Worm (Caenorhabditis elegans): Measurements from ENCODE around the gene egl-10.
A peak's percentile ranks its signal among the peaks of the same experiment; 100 is the strongest.

Gene egl-10

DNA sequence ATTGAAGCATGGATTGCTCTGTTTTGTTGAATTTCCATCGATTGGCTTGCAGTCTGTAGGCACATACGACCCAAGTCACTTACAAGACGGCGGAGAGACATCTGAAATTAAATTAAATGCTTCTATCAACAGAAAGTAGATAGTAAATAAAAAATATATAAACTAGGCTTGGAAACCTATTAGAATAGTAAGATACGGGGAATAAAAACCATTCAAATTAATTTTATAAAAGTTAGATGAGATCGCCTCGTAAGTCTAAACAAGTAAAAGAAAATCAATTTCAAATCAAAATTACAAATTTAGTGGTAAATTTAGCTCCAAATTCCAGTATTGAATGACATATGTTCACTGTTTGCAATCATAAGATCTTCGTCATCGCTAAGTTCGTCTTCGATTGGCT is 31.7 kb upstream of the egl-10 start, which contains the start of gene mrps-11:
TSS of gene mrps-11 (minus strand) at position 101 of the 400 bp plus-strand sequence.
- TF ChIP-seq tbx-2 (tag; optimal IDR thresholded peaks at IDR 0.05) (no peak), ceh-22 (tag; optimal IDR thresholded peaks at IDR 0.05) (no peak), pat-9 (tag; optimal IDR thresholded peaks at IDR 0.05) (no peak), K09A11.1 (tag; optimal IDR thresholded peaks at IDR 0.05; ENCODE audit: insufficient read depth) (no peak), zip-5 (tag; optimal IDR thresholded peaks at IDR 0.05) (no peak), ceh-18 (tag; optimal IDR thresholded peaks at IDR 0.05) (no peak), gmeb-2 (tag; optimal IDR thresholded peaks at IDR 0.05) (no peak), Y22D7AL.16 (tag; optimal IDR thresholded peaks at IDR 0.05) (no peak), pag-3 (tag; optimal IDR thresholded peaks at IDR 0.05; ENCODE audit: borderline replicate concordance) (no peak), npax-4 (tag; optimal IDR thresholded peaks at IDR 0.05) (no peak), ceh-24 (tag; optimal IDR thresholded peaks at IDR 0.05) (no peak), ztf-16 (tag; optimal IDR thresholded peaks at IDR 0.05) (no peak), fkh-6 (tag; optimal IDR thresholded peaks at IDR 0.05) (no peak)

DNA sequence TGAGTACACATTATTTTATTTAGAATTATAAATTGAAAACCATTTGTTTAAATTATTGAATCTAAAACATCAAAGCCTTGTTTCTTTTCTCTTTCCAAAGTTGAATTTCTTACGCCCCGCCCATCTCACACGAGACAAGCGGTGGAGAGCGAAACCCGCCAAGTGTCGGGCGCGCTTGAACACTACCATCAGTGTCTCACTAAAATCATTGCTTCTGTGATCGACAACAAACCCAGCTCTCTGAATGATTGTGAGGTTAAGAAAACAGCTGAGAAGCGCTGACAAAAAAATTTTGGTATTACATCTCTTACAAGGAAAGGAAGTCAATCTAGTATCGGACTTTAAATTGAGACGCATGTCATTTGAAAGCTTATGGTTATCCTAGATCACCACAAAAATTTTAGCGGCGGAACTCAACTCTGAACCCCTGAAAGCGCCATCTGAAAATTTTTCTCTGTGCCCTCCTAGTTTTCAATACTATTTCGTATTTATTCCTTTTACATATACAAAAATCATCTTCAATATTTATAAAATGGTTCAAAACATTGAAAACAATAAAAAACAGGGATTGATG is 28.3 kb upstream of the egl-10 start:
- TF ChIP-seq nhr-232 (tag; optimal IDR thresholded peaks at IDR 0.05) (no peak), C38D4.7 (GFP tag; optimal IDR thresholded peaks at IDR 0.05) (no peak), unc-55 (GFP tag; optimal IDR thresholded peaks at IDR 0.05) (no peak)

DNA sequence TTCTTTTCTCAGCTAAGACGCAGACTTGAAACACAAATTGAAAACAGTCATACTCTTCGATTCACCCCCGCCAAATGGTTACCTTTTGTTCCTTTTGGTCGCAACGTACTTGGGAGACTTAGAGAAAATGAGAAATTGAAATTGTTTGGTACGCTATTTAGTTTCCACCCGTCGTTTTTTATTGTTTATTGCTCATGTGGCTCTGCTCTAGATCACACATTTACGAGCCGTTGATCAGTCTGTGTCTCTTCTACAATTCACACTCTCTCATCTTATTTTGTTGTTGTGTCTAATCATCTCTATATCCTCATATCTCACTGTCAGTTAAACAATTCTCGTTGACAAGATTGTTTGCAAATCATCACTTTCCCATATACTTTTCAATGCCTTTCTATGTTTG is 25.2 kb upstream of the egl-10 start:
- TF ChIP-seq ama-1 (optimal IDR thresholded peaks at IDR 0.05): no peak
- no peak for TF ChIP-seq ceh-22 (tag; optimal IDR thresholded peaks at IDR 0.05)

DNA sequence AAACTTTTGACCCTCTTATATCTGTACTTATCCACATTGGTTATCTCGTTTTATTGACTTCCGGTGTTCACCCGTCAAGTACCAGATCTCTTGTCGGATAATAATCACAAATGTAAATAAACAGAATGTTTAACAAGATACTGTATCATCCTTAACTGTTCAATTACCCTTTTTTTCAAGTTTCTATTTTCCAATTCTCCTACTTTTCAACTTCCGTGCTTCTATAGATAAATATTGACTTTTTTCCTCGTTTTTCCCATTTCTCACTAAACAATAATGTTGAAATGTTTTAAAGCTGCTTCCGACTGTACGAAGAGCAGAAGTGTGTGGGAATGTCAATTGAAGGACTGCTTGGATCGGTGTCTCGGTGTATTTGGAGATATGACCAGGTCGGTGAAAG is 24.1 kb upstream of the egl-10 start, which contains the start of gene inx-11:
TSS of gene inx-11 (plus strand) at position 301 of the 400 bp plus-strand sequence.
- TF ChIP-seq tbx-7 (tag; optimal IDR thresholded peaks at IDR 0.05) (no peak), Y22D7AL.16 (tag; optimal IDR thresholded peaks at IDR 0.05) (no peak), ceh-18 (tag; optimal IDR thresholded peaks at IDR 0.05) (no peak), zip-5 (tag; optimal IDR thresholded peaks at IDR 0.05) (no peak), elt-4 (tag; optimal IDR thresholded peaks at IDR 0.05) (no peak), unc-3 (GFP tag; conservative IDR thresholded peaks at IDR 0.05) (no peak), unc-3 (tag; optimal IDR thresholded peaks at IDR 0.05) (no peak), fkh-6 (tag; optimal IDR thresholded peaks at IDR 0.05) (no peak)

DNA sequence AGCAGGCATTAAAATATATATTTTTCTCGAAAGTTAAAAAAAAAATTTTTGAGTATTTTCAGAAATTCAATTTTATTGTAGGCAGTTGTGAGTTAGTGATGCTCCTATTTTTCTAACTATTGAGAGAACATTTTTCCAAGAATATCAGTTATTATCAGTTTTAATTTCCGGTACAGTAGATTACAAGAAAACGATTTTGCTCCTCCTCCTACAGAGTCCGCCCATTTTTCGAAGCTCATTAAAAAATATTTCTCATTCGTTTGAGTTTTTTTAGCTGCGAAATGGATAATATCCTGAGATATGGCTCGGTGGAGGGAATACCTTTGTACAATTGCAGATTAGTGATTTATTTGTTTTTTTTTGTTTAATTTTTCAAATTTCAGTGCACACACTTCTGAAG is 21.8 kb upstream of the egl-10 start, which contains the start of gene srt-39:
TSS of gene srt-39 (plus strand) at position 301 of the 400 bp plus-strand sequence.
- TF ChIP-seq unc-55 (GFP tag; optimal IDR thresholded peaks at IDR 0.05): no peak
- TF ChIP-seq ahr-1 (tag; optimal IDR thresholded peaks at IDR 0.05): no peak
- no peak for TF ChIP-seq lim-6 (tag; optimal IDR thresholded peaks at IDR 0.05)
- TF ChIP-seq ceh-14 (tag; optimal IDR thresholded peaks at IDR 0.05): no peak
- no peak for TF ChIP-seq fax-1 (tag; optimal IDR thresholded peaks at IDR 0.05)
- no peak for TF ChIP-seq hlh-6 (tag; optimal IDR thresholded peaks at IDR 0.05)
- no peak for TF ChIP-seq K09A11.1 (tag; optimal IDR thresholded peaks at IDR 0.05; ENCODE audit: insufficient read depth)
- TF ChIP-seq elt-2 (tag; optimal IDR thresholded peaks at IDR 0.05): no peak

DNA sequence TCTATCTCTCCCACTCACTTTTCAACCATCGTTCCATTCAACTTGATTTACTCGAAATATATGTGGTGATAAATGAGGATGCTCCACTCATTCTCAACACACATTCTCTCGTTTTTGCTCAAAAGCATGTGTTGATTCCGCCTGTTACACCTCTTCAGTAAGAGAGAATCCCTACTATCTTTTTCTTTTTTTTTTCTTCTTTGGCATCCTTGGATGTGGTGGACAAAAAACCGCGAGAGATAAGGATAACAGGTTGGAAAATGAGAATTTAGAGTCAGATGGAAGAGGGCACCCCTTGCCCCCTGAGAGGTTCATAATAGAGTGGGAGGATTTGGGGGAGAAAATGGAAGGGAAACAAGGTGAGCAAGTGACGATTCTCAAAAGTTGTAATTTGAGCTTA is 16.2 kb upstream of the egl-10 start:
- TF ChIP-seq ceh-18 (tag; optimal IDR thresholded peaks at IDR 0.05): peak; percentile 49
- TF ChIP-seq ceh-30 (tag; optimal IDR thresholded peaks at IDR 0.05): no peak

DNA sequence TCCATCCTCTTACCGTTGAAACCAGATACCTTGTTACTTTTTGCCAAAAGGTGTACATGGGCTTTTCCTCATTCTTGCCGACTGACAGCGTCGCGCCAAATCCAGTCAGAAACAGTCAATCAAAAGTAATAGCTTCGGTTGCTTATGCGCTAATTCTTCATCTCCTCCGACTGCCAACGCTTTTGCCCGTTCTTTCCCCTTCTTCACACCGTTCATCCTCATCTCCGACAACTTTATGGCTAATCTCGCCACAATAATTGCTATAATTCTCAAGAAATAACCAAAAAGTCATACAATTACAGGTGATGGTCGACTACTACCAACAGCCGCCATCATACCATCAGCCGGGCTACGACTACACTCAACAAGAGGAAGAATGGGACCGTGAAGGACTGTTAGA is 15.3 kb upstream of the egl-10 start, which contains the start of gene atn-1:
TSS of gene atn-1 (plus strand) at position 301 of the 400 bp plus-strand sequence.
- TF ChIP-seq ceh-30 (tag; optimal IDR thresholded peaks at IDR 0.05) (no peak), ceh-9 (tag; optimal IDR thresholded peaks at IDR 0.05) (no peak), nfya-1 (tag; optimal IDR thresholded peaks at IDR 0.05) (no peak), sox-2 (GFP tag; IDR thresholded peaks at IDR 0.05) (no peak)
